Worm (Caenorhabditis elegans) whole organism, L3 larva: ENCODE measurements around the gene ceh-31.

Experiments used
- lin-15B ChIP-seq: fragments of 150-350 bp; optimal IDR thresholded peaks from 2 replicates; lab custom pipeline; 2014; ENCODE audit warnings: missing biosample characterization, missing genetic modification characterization
- nhr-25 ChIP-seq: sonication (generic microtip); optimal IDR thresholded peaks from 2 replicates; lab custom pipeline; 2017; ENCODE audit warnings: missing biosample characterization, missing genetic modification characterization
- snpc-4 ChIP-seq: fragments of 150-350 bp; optimal IDR thresholded peaks from 2 replicates; lab custom pipeline; 2014; ENCODE audit warnings: missing biosample characterization, missing genetic modification characterization

DNA sequence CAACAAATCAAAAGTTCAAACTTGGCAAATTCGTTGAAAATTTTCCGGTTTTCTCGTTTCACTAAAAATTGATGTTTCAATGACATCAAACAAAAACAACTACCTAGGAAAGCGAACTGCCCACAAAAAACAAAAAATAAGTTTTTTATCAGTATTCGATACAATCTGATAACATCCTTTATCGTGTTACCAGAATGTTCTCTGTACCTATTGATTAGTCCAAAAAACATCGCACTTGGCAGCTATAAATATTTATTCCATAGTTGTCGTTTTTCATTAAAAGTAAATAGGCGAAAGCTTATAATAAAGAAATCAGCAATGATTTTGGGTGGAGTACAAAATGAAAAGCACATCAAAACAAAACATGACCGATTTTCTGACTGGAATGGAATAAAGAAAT, 47.0 kb upstream of the ceh-31 start:
- TF ChIP-seq snpc-4 (tag; lab: Kevin White, UChicago) (no peak), nhr-25 (tag; lab: Kevin White, UChicago) (no peak), lin-15B (tag; lab: Kevin White, UChicago) (no peak)
